Fruit fly (Drosophila melanogaster) whole organism: Measurements from ENCODE around the gene acj6.

Experiments used
- CG8478 ChIP-seq: fragments of >200 bp; optimal IDR thresholded peaks from 2 replicates; lab custom pipeline; 2018; ENCODE audit warnings: inconsistent platforms
- Dll ChIP-seq: fragments of >200 bp; optimal IDR thresholded peaks from 2 replicates; lab custom pipeline; 2017
- EcR ChIP-seq, 2 experiments: fragments of >200 bp; optimal IDR thresholded peaks; 2 replicates each; lab custom pipeline; 2017; ENCODE audit warnings: missing biosample characterization in 2 of 2, missing genetic modification characterization in 2 of 2, missing genetic modification reagents in 2 of 2
- pan ChIP-seq: fragments of >200 bp; optimal IDR thresholded peaks from 2 replicates; lab custom pipeline; 2017
- psq ChIP-seq: fragments of >200 bp; optimal IDR thresholded peaks from 2 replicates; lab custom pipeline; 2017
- usp ChIP-seq: fragments of >200 bp; optimal IDR thresholded peaks from 2 replicates; lab custom pipeline; 2017; ENCODE audit warnings: missing biosample characterization, missing genetic modification characterization, mixed read lengths

The acj6 gene

DNA sequence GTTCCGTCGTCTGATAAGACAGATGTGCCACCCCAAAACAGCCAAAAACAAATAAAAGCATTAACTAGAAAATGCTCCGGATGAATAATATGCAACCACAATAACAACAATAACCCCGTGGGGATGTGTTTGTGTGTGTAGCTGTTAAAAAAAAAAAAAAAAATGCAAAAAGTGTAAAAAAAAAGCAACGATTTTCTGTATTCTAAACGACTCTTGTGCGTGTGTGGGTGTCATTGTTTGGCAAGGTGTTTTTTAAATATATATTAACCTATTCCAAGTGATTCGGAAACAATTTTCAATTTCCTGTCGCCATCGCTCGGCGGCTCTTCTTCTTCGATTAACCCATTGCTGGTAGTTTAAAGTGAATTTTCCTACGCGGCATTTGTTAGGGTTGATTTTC, 58.3 kb downstream of the acj6 start:
- no peak for TF ChIP-seq EcR (GFP tag; optimal IDR thresholded peaks at IDR 0.05; lab: Kevin White, UChicago)
- TF ChIP-seq Dll = no peak
- no peak for TF ChIP-seq pan (lab: Kevin White, UChicago)
- TF ChIP-seq usp (GFP tag; lab: Kevin White, UChicago) = no peak
- TF ChIP-seq CG8478 = no peak
- TF ChIP-seq psq (lab: Kevin White, UChicago) = no peak

DNA sequence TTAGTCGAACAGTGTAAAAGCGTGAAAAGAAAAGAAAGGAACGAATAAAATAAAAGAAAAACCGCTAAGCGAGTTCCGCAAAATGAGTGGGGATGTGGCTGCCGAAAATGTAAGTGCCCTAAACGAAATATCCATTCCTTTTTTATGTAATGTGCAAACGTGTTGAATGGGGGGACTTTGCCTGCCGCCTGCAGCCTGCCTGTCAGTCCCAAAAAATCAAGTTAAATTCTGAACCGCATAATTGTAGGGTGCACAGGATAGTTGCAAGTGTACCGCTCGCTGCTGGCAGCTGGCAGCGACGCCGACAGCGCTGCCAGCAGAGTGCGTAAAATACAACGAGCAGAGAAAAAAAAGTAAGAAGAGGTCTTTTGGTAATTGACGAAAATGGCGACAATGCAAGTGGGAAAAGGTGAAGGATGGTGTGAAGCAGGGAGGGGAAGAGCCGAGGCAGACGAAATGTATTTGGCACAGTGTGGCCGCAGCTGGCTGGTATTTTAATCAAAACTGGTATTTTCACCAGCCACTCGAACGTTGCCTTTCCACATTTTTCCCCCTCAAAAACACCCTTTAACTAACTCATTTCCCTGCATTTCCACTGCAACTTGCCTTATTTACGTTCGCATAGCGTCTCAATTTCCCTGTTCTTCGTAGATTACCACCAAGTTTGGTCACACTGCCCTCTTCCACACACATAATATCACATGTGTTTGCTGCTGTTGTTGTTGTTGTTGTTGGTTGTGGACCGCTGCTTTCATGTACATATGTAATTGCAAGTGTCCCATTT, 59.0 kb downstream of the acj6 start:
- TF ChIP-seq Dll = no peak
- TF ChIP-seq CG8478 = no peak
- TF ChIP-seq psq (lab: Kevin White, UChicago) = no peak
- no peak for TF ChIP-seq EcR (GFP tag; optimal IDR thresholded peaks at IDR 0.05; lab: Kevin White, UChicago)
- no peak for TF ChIP-seq usp (GFP tag; lab: Kevin White, UChicago)
- TF ChIP-seq pan (lab: Kevin White, UChicago) = no peak

DNA sequence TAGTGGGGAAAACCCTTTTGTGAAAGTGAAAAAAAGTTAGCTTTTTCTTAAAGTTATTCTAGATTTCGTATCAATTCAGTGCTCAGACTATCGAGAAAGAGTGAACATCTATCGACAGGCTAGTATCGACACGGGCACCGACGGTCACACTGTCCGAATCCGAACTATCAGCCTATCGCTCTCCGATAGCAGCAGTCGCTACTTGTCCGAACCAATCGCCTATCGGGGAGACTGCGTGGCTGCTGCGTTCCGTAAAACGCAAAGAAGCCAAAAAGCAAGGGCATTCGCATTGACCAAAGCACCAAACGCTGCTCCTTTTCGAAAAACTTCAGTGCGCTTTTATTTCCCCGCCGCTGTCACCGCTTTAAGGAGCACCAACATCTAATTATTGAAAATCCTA, 59.6 kb downstream of the acj6 start, which contains the start of gene Top1:
TSS of gene Top1 (plus strand) at position 190 of the 400 bp plus-strand sequence.
- TF ChIP-seq CG8478 (no peak), pan (lab: Kevin White, UChicago) (no peak), psq (lab: Kevin White, UChicago) (no peak), Dll (no peak), usp (GFP tag; lab: Kevin White, UChicago) (no peak), EcR (GFP tag; optimal IDR thresholded peaks at IDR 0.05; lab: Kevin White, UChicago) (no peak)

DNA sequence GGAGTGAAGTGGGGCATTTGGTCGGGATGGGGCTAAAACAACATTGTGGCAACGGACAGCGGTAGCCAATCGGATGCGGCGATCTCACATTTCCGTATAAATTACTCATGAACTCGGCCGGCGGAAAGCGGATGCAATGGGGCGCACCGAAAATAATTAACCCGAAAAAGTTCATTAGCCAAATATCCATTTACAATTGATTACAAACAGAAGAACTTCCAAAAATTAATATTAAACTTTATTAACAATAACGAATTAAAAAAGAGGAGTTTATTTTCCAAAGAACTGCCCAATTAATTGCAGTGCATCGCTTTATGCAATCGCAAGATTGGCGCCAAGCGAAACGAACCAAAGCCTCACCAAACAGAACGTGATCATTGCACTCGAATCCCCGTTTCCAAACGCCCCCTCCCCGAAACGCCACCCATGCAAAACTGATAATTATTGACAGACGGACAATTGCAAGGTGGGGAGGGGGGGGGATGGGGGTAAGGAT, 65.0 kb downstream of the acj6 start:
- TF ChIP-seq EcR (GFP tag; optimal IDR thresholded peaks at IDR 0.05; lab: Kevin White, UChicago) (no peak), CG8478 (no peak), usp (GFP tag; lab: Kevin White, UChicago) (no peak), psq (lab: Kevin White, UChicago) (no peak), pan (lab: Kevin White, UChicago) (no peak), Dll (no peak)

DNA sequence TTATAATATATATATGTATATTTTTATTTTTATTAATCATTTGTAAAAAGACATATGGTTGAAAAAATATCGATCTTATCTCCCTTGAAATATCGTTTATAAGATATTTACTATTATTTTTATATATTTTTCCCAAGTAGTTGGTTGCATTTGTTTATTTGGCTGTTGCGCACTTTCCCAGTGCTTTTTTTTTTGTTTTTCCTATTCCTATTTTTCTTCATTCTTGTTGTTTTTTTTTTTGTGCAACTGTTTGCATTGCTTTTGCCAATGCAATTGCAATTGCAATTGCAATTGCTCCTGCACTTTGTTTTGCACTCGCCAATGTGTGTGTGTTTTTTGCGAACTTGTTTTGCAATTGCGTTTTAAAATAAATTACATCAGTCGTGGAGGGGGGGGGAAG, 65.5 kb downstream of the acj6 start:
- TF ChIP-seq pan (lab: Kevin White, UChicago) (no peak), usp (GFP tag; lab: Kevin White, UChicago) (no peak), EcR (GFP tag; optimal IDR thresholded peaks at IDR 0.05; lab: Kevin White, UChicago) (no peak), psq (lab: Kevin White, UChicago) (no peak), Dll (no peak), CG8478 (no peak)

DNA sequence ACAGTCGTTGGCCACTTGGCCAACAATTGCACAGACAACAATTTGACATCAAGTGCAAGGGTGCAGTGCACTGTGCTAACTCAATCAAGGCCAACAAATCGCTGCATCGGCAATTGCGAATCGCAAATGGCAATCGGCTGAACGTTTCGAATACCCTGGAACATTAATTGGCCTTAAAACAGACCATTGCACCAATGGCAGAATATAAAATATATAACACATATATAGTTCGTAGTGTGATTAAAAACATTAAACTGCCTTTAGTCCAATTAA, 66.0 kb downstream of the acj6 start:
- TF ChIP-seq psq (lab: Kevin White, UChicago) (no peak), pan (lab: Kevin White, UChicago) (no peak), usp (GFP tag; lab: Kevin White, UChicago) (no peak), Dll (no peak), EcR (GFP tag; optimal IDR thresholded peaks at IDR 0.05; lab: Kevin White, UChicago) (no peak), CG8478 (no peak)

DNA sequence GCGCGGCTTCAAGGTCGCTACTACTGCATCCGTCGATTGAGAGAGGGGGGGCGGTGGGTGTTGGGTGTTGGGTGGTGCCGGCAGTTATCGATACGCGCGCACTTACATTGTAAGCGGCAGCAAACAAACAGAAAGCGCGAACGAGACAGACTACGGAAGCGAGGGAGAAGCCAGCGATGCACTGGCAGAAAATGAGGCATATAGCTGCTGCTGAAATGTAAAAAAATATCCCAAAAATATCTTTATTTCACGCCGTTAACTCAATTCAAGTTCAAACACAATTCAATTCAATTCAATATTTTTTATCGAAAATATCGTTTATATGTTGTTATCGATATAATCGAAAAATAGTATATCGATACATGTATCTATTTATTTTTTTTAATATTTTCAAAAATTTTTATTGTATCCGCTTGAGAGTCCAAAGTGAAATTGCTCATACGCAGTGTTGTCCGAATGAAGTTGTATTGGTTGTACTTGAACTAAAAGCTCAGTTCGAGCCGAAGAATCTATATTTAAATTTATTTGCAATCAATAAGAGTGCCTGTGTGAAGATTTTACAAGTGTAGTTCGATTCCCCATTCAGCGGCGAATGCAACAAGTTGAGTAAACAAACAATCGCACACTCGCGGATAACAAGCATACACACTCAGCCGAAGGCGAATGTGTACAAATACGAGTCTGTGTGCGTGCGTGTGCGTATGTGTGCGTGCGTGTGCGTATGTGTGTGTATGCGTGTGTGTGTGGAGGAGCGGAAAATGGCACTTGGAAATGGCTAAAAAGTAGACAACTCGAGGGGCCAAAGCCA, 66.6 kb downstream of the acj6 start:
- TF ChIP-seq pan (lab: Kevin White, UChicago) (peak; percentile 58), EcR (GFP tag; optimal IDR thresholded peaks at IDR 0.05; lab: Kevin White, UChicago) (no peak)

DNA sequence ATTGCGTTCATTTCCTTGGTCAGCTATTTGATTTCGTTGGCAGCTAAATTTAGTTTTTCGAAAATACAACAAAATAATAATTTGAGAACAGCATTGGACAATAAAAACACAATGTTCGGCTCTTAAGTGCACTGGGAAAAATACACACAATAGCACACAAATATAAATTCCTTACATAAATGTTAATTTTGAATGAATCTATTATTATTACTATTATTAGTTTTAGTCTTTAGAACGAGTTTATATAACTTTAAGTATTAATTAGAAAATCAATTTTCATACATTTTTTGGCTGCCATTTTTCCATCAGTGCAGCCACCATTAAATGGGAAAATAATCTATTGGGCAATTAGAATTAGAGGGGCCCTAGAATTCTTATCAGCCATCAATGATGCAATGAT, 68.9 kb downstream of the acj6 start:
- TF ChIP-seq pan (lab: Kevin White, UChicago) = no peak
- no peak for TF ChIP-seq psq (lab: Kevin White, UChicago)
- no peak for TF ChIP-seq usp (GFP tag; lab: Kevin White, UChicago)
- TF ChIP-seq EcR (GFP tag; optimal IDR thresholded peaks at IDR 0.05; lab: Kevin White, UChicago) = no peak
- TF ChIP-seq CG8478 = no peak
- no peak for TF ChIP-seq Dll

DNA sequence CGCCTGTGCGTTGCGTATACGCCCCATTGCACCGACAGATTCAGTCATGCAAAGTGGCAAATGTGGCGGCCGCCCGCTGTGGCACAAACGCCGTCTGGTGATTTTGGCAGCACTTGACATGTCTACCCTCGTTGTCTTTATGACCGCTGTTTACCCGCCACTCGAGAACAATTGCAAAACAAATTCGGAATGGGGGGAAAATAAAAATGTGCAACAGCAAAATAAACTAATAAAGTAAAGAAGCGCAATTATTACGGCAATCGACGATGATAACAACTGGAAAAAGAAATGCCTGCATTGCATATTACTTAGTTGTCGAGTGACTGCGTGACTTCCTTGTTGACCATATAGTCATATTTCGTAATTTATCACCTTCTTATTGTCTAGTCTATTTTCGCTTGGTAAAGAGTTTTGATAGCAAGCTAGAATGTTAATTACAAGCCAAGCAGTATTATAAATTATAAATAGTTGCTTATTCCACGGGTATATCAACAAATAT, 70.4 kb downstream of the acj6 start:
- TF ChIP-seq EcR (GFP tag; optimal IDR thresholded peaks at IDR 0.05; lab: Kevin White, UChicago) = no peak
- TF ChIP-seq psq (lab: Kevin White, UChicago) = no peak
- no peak for TF ChIP-seq Dll
- no peak for TF ChIP-seq usp (GFP tag; lab: Kevin White, UChicago)
- TF ChIP-seq pan (lab: Kevin White, UChicago) = no peak
- TF ChIP-seq CG8478 = no peak

DNA sequence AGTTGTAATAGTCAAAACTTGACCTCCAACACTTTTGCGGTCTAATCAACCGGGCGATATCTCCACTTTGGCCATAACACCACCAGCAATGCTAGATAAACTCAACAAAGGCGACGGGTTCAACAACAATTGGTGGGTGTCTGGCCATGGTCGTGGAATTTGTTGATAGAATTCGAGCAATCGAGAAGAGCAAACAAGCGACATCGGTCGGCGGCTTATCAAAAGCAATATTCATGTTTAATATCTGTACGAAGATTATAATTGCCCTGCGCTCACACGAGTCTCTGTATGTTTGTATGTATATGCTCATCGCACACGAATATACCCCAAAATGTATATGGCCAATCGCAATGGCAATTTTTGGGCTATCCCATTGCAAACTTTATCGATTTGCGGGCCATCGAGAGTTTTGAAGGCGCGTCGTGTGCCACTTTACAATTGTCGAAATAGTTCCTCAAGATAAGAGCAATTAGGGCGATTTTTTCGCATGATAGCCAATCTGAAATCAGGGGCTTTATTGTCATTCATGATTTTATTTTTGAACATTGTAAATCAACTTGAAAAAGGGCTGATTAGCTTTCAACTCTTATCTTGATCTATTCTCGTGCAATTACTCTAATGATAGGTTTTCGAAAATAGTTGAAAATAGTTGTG, 71.3 kb downstream of the acj6 start:
- TF ChIP-seq CG8478 (no peak), pan (lab: Kevin White, UChicago) (no peak), usp (GFP tag; lab: Kevin White, UChicago) (no peak), Dll (no peak), EcR (GFP tag; optimal IDR thresholded peaks at IDR 0.05; lab: Kevin White, UChicago) (no peak), psq (lab: Kevin White, UChicago) (no peak)
